Fruit fly (Drosophila melanogaster) whole organism, embryonic: Measurements from ENCODE around the gene endos.

Experiments
- Adf1 ChIP-seq: fragments of 200-800 bp; sonication (Bioruptor generic); IDR thresholded peaks from 2 replicates; pipeline ENCODE4 v1.3.6; 2022; ENCODE audit warnings: missing biosample characterization, missing genetic modification characterization
- Asciz ChIP-seq: fragments of 200-800 bp; sonication (Bioruptor generic); optimal IDR thresholded peaks from 2 replicates; lab custom pipeline; 2017; ENCODE audit warnings: missing biosample characterization, mild to moderate bottlenecking, missing genetic modification characterization, missing genetic modification reagents
- B-H1 ChIP-seq: fragments of 200-800 bp; sonication (Bioruptor generic); IDR thresholded peaks from 3 replicates; pipeline ENCODE4 v1.3.6; 2022; ENCODE audit warnings: missing biosample characterization, missing genetic modification characterization
- CG10267 ChIP-seq: fragments of 200-800 bp; sonication (Bioruptor generic); optimal IDR thresholded peaks from 2 replicates; lab custom pipeline; 2018; ENCODE audit warnings: missing biosample characterization, mild to moderate bottlenecking, missing genetic modification characterization, moderate library complexity
- CG11085 ChIP-seq: fragments of 200-800 bp; sonication (Bioruptor generic); IDR thresholded peaks from 2 replicates; pipeline ENCODE4 v1.3.6; 2022; ENCODE audit warnings: missing biosample characterization, missing genetic modification characterization
- CG11696 ChIP-seq: fragments of 200-800 bp; sonication (Bioruptor generic); IDR thresholded peaks from 2 replicates; pipeline ENCODE4 v1.3.6; 2022; ENCODE audit warnings: missing biosample characterization, missing genetic modification characterization
- CG13296 ChIP-seq: fragments of 200-800 bp; sonication (Bioruptor generic); optimal IDR thresholded peaks from 3 replicates; lab custom pipeline; 2018; ENCODE audit warnings: missing biosample characterization, mild to moderate bottlenecking, missing genetic modification characterization
- CG13775 ChIP-seq: fragments of 200-800 bp; sonication (Bioruptor generic); optimal IDR thresholded peaks from 3 replicates; lab custom pipeline; 2017; ENCODE audit warnings: missing biosample characterization, mild to moderate bottlenecking, missing genetic modification characterization
- CG15479 ChIP-seq: fragments of 200-800 bp; sonication (Bioruptor generic); optimal IDR thresholded peaks from 3 replicates; lab custom pipeline; 2019; ENCODE audit warnings: missing biosample characterization, mild to moderate bottlenecking, missing genetic modification characterization, moderate library complexity
- CG15696 ChIP-seq: fragments of 200-800 bp; sonication (Bioruptor generic); optimal IDR thresholded peaks from 2 replicates; lab custom pipeline; 2019; ENCODE audit warnings: missing biosample characterization, mild to moderate bottlenecking, missing genetic modification characterization, moderate library complexity
- CG31441 ChIP-seq: fragments of 200-800 bp; sonication (Bioruptor generic); IDR thresholded peaks from 2 replicates; pipeline ENCODE4 v1.3.6; 2022; ENCODE audit warnings: missing biosample characterization, missing genetic modification characterization
- CG32772 ChIP-seq: fragments of 200-800 bp; sonication (Bioruptor generic); IDR thresholded peaks from 2 replicates; pipeline ENCODE4 v1.3.6; 2022; ENCODE audit warnings: missing biosample characterization, missing genetic modification characterization
- CG5953 ChIP-seq: fragments of 200-800 bp; sonication (Bioruptor generic); IDR thresholded peaks from 2 replicates; pipeline ENCODE4 v1.3.6; 2022; ENCODE audit warnings: missing biosample characterization, missing genetic modification characterization
- CG6272 ChIP-seq: fragments of 200-800 bp; sonication (Bioruptor generic); IDR thresholded peaks from 2 replicates; pipeline ENCODE4 v1.3.6; 2022; ENCODE audit warnings: missing biosample characterization, missing genetic modification characterization
- CG7271 ChIP-seq: fragments of 200-800 bp; sonication (Bioruptor generic); optimal IDR thresholded peaks from 2 replicates; lab custom pipeline; 2018; ENCODE audit warnings: missing biosample characterization, mild to moderate bottlenecking, missing genetic modification characterization, moderate library complexity
- CG7963 ChIP-seq: fragments of 200-800 bp; sonication (Bioruptor generic); IDR thresholded peaks from 3 replicates; pipeline ENCODE4 v1.3.6; 2022; ENCODE audit warnings: missing biosample characterization, missing genetic modification characterization; ENCODE audit not compliant: partially characterized antibody
- CG8765 ChIP-seq: fragments of 200-800 bp; sonication (Bioruptor generic); IDR thresholded peaks from 2 replicates; pipeline ENCODE4 v1.3.6; 2022; ENCODE audit warnings: missing biosample characterization, missing genetic modification characterization
- CG9727 ChIP-seq: fragments of 200-800 bp; sonication (Bioruptor generic); optimal IDR thresholded peaks from 3 replicates; lab custom pipeline; 2017; ENCODE audit warnings: missing biosample characterization, mild to moderate bottlenecking, missing genetic modification characterization
- CG9797 ChIP-seq: fragments of 200-800 bp; sonication (Bioruptor generic); optimal IDR thresholded peaks from 3 replicates; lab custom pipeline; 2018; ENCODE audit warnings: missing biosample characterization, mild to moderate bottlenecking, missing genetic modification characterization
- CHES-1-like ChIP-seq: fragments of 200-800 bp; sonication (Bioruptor generic); optimal IDR thresholded peaks from 2 replicates; lab custom pipeline; 2016; ENCODE audit warnings: missing biosample characterization, missing genetic modification characterization
- Camta ChIP-seq: fragments of 200-800 bp; sonication (Bioruptor generic); optimal IDR thresholded peaks from 2 replicates; lab custom pipeline; 2016; ENCODE audit warnings: missing biosample characterization, missing genetic modification characterization
- Hey ChIP-seq: fragments of 200-800 bp; sonication (Bioruptor generic); optimal IDR thresholded peaks from 3 replicates; lab custom pipeline; 2018; ENCODE audit warnings: missing biosample characterization, mild to moderate bottlenecking, missing genetic modification characterization
- Max ChIP-seq: fragments of 200-800 bp; sonication (Bioruptor generic); optimal IDR thresholded peaks from 2 replicates; lab custom pipeline; 2016; ENCODE audit warnings: missing biosample characterization, mild to moderate bottlenecking, missing genetic modification characterization
- Oli ChIP-seq: fragments of 200-800 bp; sonication (Bioruptor generic); optimal IDR thresholded peaks from 2 replicates; lab custom pipeline; 2018; ENCODE audit warnings: missing biosample characterization, mild to moderate bottlenecking, missing genetic modification characterization, moderate library complexity
- Trl ChIP-seq, 3 experiments: fragments of >200 bp in 2 of 3; fragments of 200-800 bp in 1 of 3; sonication (Bioruptor generic) in 1 of 3; optimal IDR thresholded peaks; 2 replicates in 1 of 3; 3 replicates in 2 of 3; lab custom pipeline; 2016 to 2017; ENCODE audit warnings: missing biosample characterization in 1 of 3, missing genetic modification characterization in 1 of 3
- abd-A ChIP-seq: fragments of 200-800 bp; sonication (Bioruptor generic); optimal IDR thresholded peaks from 3 replicates; lab custom pipeline; 2019; ENCODE audit warnings: missing biosample characterization, mild to moderate bottlenecking, missing genetic modification characterization, moderate library complexity
- ac ChIP-seq: fragments of 200-800 bp; sonication (Bioruptor generic); optimal IDR thresholded peaks from 3 replicates; lab custom pipeline; 2017; ENCODE audit warnings: missing biosample characterization, mild to moderate bottlenecking, missing genetic modification characterization
- bbx ChIP-seq: fragments of 200-800 bp; sonication (Bioruptor generic); IDR thresholded peaks from 2 replicates; pipeline ENCODE4 v1.3.6; 2022; ENCODE audit warnings: missing biosample characterization, missing genetic modification characterization; ENCODE audit not compliant: partially characterized antibody
- bsh ChIP-seq, 2 experiments: fragments of 200-800 bp; sonication (Bioruptor generic); optimal IDR thresholded peaks; 2 replicates each; lab custom pipeline; 2017 to 2018; ENCODE audit warnings: mild to moderate bottlenecking in 2 of 2, missing biosample characterization in 2 of 2, missing genetic modification characterization in 2 of 2, moderate library complexity in 1 of 2
- cas ChIP-seq: fragments of 200-800 bp; sonication (Bioruptor generic); IDR thresholded peaks from 2 replicates; pipeline ENCODE4 v1.3.6; 2022; ENCODE audit warnings: missing biosample characterization, missing genetic modification characterization
- da ChIP-seq: fragments of 200-800 bp; sonication (Bioruptor generic); optimal IDR thresholded peaks from 2 replicates; lab custom pipeline; 2016; ENCODE audit warnings: missing biosample characterization, missing genetic modification characterization
- en ChIP-seq: fragments of 200-800 bp; sonication (Bioruptor generic); optimal IDR thresholded peaks from 2 replicates; lab custom pipeline; 2016; ENCODE audit warnings: missing biosample characterization, missing genetic modification characterization
- gfzf ChIP-seq: fragments of 200-800 bp; sonication (Bioruptor generic); optimal IDR thresholded peaks from 2 replicates; lab custom pipeline; 2016; ENCODE audit warnings: missing biosample characterization, mild to moderate bottlenecking, missing genetic modification characterization, moderate library complexity
- her ChIP-seq: fragments of 200-800 bp; sonication (Bioruptor generic); optimal IDR thresholded peaks from 2 replicates; lab custom pipeline; 2016; ENCODE audit warnings: missing biosample characterization, missing genetic modification characterization
- ind ChIP-seq: fragments of 200-800 bp; sonication (Bioruptor generic); optimal IDR thresholded peaks from 3 replicates; lab custom pipeline; 2016; ENCODE audit warnings: missing biosample characterization, missing genetic modification characterization
- inv ChIP-seq: fragments of 200-800 bp; sonication (Bioruptor generic); IDR thresholded peaks from 2 replicates; pipeline ENCODE4 v1.3.6; 2022; ENCODE audit warnings: missing biosample characterization, missing genetic modification characterization; ENCODE audit not compliant: partially characterized antibody
- nau ChIP-seq: fragments of 200-800 bp; sonication (Bioruptor generic); optimal IDR thresholded peaks from 3 replicates; lab custom pipeline; 2017; ENCODE audit warnings: missing biosample characterization, mild to moderate bottlenecking, missing genetic modification characterization, missing genetic modification reagents
- nmo ChIP-seq: fragments of 200-800 bp; sonication (Bioruptor generic); optimal IDR thresholded peaks from 2 replicates; lab custom pipeline; 2018; ENCODE audit warnings: missing biosample characterization, mild to moderate bottlenecking, missing genetic modification characterization, moderate library complexity
- odd ChIP-seq: fragments of 200-800 bp; sonication (Bioruptor generic); optimal IDR thresholded peaks from 2 replicates; lab custom pipeline; 2017; ENCODE audit warnings: missing biosample characterization, mild to moderate bottlenecking, missing genetic modification characterization
- pho ChIP-seq: fragments of 200-800 bp; sonication (Bioruptor generic); optimal IDR thresholded peaks from 2 replicates; lab custom pipeline; 2016; ENCODE audit warnings: missing biosample characterization, missing genetic modification characterization
- phol ChIP-seq: fragments of 200-800 bp; sonication (Bioruptor generic); optimal IDR thresholded peaks from 3 replicates; lab custom pipeline; 2018; ENCODE audit warnings: missing biosample characterization, mild to moderate bottlenecking, missing genetic modification characterization, moderate library complexity
- prd ChIP-seq, 3 experiments: fragments of >200 bp in 2 of 3; fragments of 200-800 bp in 1 of 3; sonication (Bioruptor generic) in 1 of 3; optimal IDR thresholded peaks in 2 of 3; IDR thresholded peaks in 1 of 3; 2 replicates in 2 of 3; 3 replicates in 1 of 3; pipeline versions ENCODE4 v1.3.6 to Lab custom; 2017 to 2022; ENCODE audit warnings: missing biosample characterization in 1 of 3, missing genetic modification characterization in 1 of 3
- psq ChIP-seq: fragments of 200-800 bp; sonication (Bioruptor generic); optimal IDR thresholded peaks from 2 replicates; lab custom pipeline; 2017; ENCODE audit warnings: missing biosample characterization, missing genetic modification characterization
- ranshi ChIP-seq: fragments of 200-800 bp; sonication (Bioruptor generic); IDR thresholded peaks from 2 replicates; pipeline ENCODE4 v1.3.6; 2022; ENCODE audit warnings: missing biosample characterization, missing genetic modification characterization
- ro ChIP-seq: fragments of 200-800 bp; sonication (Bioruptor generic); IDR thresholded peaks from 2 replicates; pipeline ENCODE4 v1.3.6; 2022; ENCODE audit warnings: missing biosample characterization, missing genetic modification characterization
- row ChIP-seq: fragments of 200-800 bp; sonication (Bioruptor generic); IDR thresholded peaks from 3 replicates; pipeline ENCODE4 v1.3.6; 2022; ENCODE audit warnings: missing biosample characterization, missing genetic modification characterization
- sens ChIP-seq: fragments of 200-800 bp; sonication (Bioruptor generic); peaks from one replicate; lab custom pipeline; 2016; ENCODE audit warnings: missing biosample characterization, missing genetic modification characterization
- sob ChIP-seq: fragments of 200-800 bp; sonication (Bioruptor generic); IDR thresholded peaks from 2 replicates; pipeline ENCODE4 v1.3.6; 2022; ENCODE audit warnings: missing biosample characterization, missing genetic modification characterization

endos gene

DNA sequence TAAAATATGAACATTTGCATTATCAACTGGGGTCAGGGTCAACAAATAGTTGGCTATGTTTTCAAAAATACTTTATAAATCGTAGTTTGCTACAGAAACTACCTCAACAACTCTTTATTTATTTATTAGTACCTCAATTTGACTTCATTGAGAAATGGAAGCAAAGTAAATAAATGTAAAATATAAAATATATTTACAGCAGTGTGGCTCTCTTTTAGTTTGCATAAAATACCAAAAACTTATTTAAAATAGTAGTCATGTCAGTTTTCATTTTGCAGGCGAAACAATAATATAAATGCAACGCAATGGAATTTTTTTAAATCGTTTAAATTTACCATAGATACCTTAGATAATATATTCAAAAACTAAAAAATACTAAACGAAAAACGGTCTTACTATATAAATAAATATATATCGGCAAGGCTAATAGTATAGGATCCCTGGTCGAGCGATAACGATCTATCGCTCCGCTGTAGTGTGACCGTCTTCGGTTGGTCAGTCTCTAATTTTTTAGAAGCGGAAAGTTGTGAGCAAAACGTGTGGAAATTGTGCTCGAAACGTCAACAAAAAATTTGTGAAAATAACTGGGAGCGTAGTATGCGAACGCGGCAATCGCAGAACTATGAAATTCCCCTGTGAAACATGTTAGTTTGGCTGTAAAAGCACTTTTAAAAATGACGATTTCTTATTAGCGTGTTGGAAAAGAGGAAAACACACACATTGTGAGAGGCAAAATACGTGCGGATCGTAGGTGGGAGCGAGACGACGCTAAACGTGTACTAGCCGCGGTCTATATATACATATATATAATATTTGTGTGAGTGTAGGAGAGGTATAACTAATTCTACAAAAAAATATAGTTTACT, 29.6 kb downstream of the endos start, which contains the start of the genes Nprl3 and upSET (continued):
- TF ChIP-seq CG7963 (GFP tag; lab: Robert Waterston, UW) (peak; percentile 77), CHES-1-like (GFP tag; lab: Kevin White, UChicago) (peak; percentile 46), row (GFP tag; lab: Robert Waterston, UW) (peak; percentile 54), CG13775 (peak; percentile 18), pho (peak; percentile 16), ind (GFP tag; lab: Kevin White, UChicago) (no peak), Hey (tag; lab: Kevin White, UChicago) (no peak), Camta (GFP tag; lab: Kevin White, UChicago) (no peak), bsh (GFP tag; optimal IDR thresholded peaks at IDR 0.05; lab: Kevin White, UChicago) (no peak), en (GFP tag; lab: Kevin White, UChicago) (no peak), ro (GFP tag; lab: Robert Waterston, UW) (no peak), nmo (GFP tag; lab: Kevin White, UChicago) (peak; percentile 51), CG8765 (GFP tag; lab: Robert Waterston, UW) (no peak), CG9797 (peak; percentile 98), ranshi (GFP tag; lab: Robert Waterston, UW) (no peak), ac (GFP tag; lab: Kevin White, UChicago) (no peak), CG6272 (GFP tag; lab: Robert Waterston, UW) (no peak), Trl (optimal IDR thresholded peaks at IDR 0.05; lab: Kevin White, UChicago) (no peak), Trl (GFP tag; optimal IDR thresholded peaks at IDR 0.05; lab: Kevin White, UChicago) (no peak), CG11085 (GFP tag; lab: Robert Waterston, UW) (no peak), CG32772 (GFP tag; lab: Robert Waterston, UW) (no peak), da (no peak), CG9727 (peak; percentile 7), Oli (tag; lab: Kevin White, UChicago) (no peak), cas (GFP tag; lab: Robert Waterston, UW) (no peak), Asciz (peak; percentile 18), nau (GFP tag; lab: Kevin White, UChicago) (no peak), CG31441 (GFP tag; lab: Robert Waterston, UW) (no peak; the same call in 1 of the 2 replicates), CG5953 (GFP tag; lab: Robert Waterston, UW) (no peak), CG13296 (GFP tag; lab: Kevin White, UChicago) (no peak), CG15696 (no peak), CG15479 (no peak), her (GFP tag; lab: Kevin White, UChicago) (no peak), CG10267 (tag; lab: Kevin White, UChicago) (peak; percentile 63), B-H1 (GFP tag; lab: Robert Waterston, UW) (no peak), inv (GFP tag; lab: Robert Waterston, UW) (peak; percentile 86), sens (peak; percentile 72), prd (optimal IDR thresholded peaks at IDR 0.05; lab: Kevin White, UChicago) (no peak), prd (GFP tag; IDR thresholded peaks at IDR 0.05; lab: Robert Waterston, UW) (peak; percentile 21; the same call in 1 of the 3 replicates), bbx (GFP tag; lab: Robert Waterston, UW) (peak; percentile 90), Max (GFP tag; lab: Kevin White, UChicago) (peak; percentile 24), odd (no peak), abd-A (tag; lab: Kevin White, UChicago) (no peak), phol (peak; percentile 52), CG11696 (GFP tag; lab: Robert Waterston, UW) (no peak), psq (GFP tag; lab: Kevin White, UChicago) (no peak), gfzf (GFP tag; lab: Kevin White, UChicago) (peak; percentile 84), sob (GFP tag; lab: Robert Waterston, UW) (no peak), CG7271 (tag; lab: Kevin White, UChicago) (no peak), Adf1 (GFP tag; lab: Robert Waterston, UW) (no peak)
